Worm (Caenorhabditis elegans) whole organism, late embryonic: Measurements from ENCODE around the gene ttr-24.

ENCODE experiments used
- K09A11.1 ChIP-seq: sonication (generic microtip); optimal IDR thresholded peaks from 2 replicates; lab custom pipeline; 2017; ENCODE audit warnings: antibody characterized with exemption, mild to moderate bottlenecking, missing genetic modification characterization, missing compliant biosample characterization; ENCODE audit not compliant: insufficient read depth
- Y22D7AL.16 ChIP-seq: sonication (generic microtip); optimal IDR thresholded peaks from 2 replicates; lab custom pipeline; 2016; ENCODE audit warnings: missing genetic modification characterization, missing compliant biosample characterization
- ama-1 ChIP-seq: fragments of 150-350 bp; optimal IDR thresholded peaks from 2 replicates; lab custom pipeline; 2014
- ceh-18 ChIP-seq: sonication (generic microtip); optimal IDR thresholded peaks from 2 replicates; lab custom pipeline; 2016; ENCODE audit warnings: missing genetic modification characterization, missing compliant biosample characterization
- ceh-19 ChIP-seq: fragments of 200-800 bp; sonication (Bioruptor generic); optimal IDR thresholded peaks from 2 replicates; lab custom pipeline; 2018; ENCODE audit warnings: mild to moderate bottlenecking, missing genetic modification characterization, missing compliant biosample characterization
- ceh-31 ChIP-seq: sonication (generic microtip); optimal IDR thresholded peaks from 2 replicates; lab custom pipeline; 2016; ENCODE audit warnings: missing genetic modification characterization, missing compliant biosample characterization
- ceh-34 ChIP-seq: sonication (generic microtip); optimal IDR thresholded peaks from 2 replicates; lab custom pipeline; 2016; ENCODE audit warnings: mild to moderate bottlenecking, missing genetic modification characterization, missing compliant biosample characterization
- ceh-45 ChIP-seq: fragments of 200-800 bp; sonication (Bioruptor generic); IDR thresholded peaks from 2 replicates; pipeline ENCODE4 v1.3.6; 2022; ENCODE audit warnings: missing genetic modification reagents, missing genetic modification characterization, missing compliant biosample characterization
- ceh-9 ChIP-seq: sonication (generic microtip); optimal IDR thresholded peaks from 2 replicates; lab custom pipeline; 2016; ENCODE audit warnings: mild to moderate bottlenecking, missing genetic modification characterization, inconsistent platforms, missing compliant biosample characterization
- che-1 ChIP-seq: sonication (generic microtip); optimal IDR thresholded peaks from 2 replicates; lab custom pipeline; 2016; ENCODE audit warnings: mild to moderate bottlenecking, missing genetic modification characterization, missing compliant biosample characterization
- dve-1 ChIP-seq: sonication (generic microtip); optimal IDR thresholded peaks from 2 replicates; lab custom pipeline; 2017; ENCODE audit warnings: antibody characterized with exemption, mild to moderate bottlenecking, missing genetic modification characterization, missing compliant biosample characterization
- elt-2 ChIP-seq: sonication (generic microtip); optimal IDR thresholded peaks from 2 replicates; lab custom pipeline; 2016; ENCODE audit warnings: missing genetic modification reagents, missing genetic modification characterization, missing compliant biosample characterization
- elt-4 ChIP-seq: sonication (generic microtip); optimal IDR thresholded peaks from 2 replicates; lab custom pipeline; 2016; ENCODE audit warnings: missing genetic modification characterization, missing compliant biosample characterization
- ets-4 ChIP-seq: sonication (generic microtip); optimal IDR thresholded peaks from 2 replicates; lab custom pipeline; 2016; ENCODE audit warnings: missing genetic modification characterization, missing compliant biosample characterization
- eyg-1 ChIP-seq: sonication (generic microtip); optimal IDR thresholded peaks from 2 replicates; lab custom pipeline; 2016; ENCODE audit warnings: missing genotype, missing genetic modification characterization, missing compliant biosample characterization
- fax-1 ChIP-seq: sonication (generic microtip); optimal IDR thresholded peaks from 2 replicates; lab custom pipeline; 2016; ENCODE audit warnings: missing genotype, missing genetic modification characterization, missing compliant biosample characterization
- fkh-10 ChIP-seq: fragments of 150-350 bp; optimal IDR thresholded peaks from 2 replicates; lab custom pipeline; 2014; ENCODE audit warnings: missing biosample characterization, missing genetic modification reagents, missing genetic modification characterization
- fkh-6 ChIP-seq: sonication (generic microtip); optimal IDR thresholded peaks from 2 replicates; lab custom pipeline; 2016; ENCODE audit warnings: missing genetic modification characterization, missing compliant biosample characterization
- gmeb-2 ChIP-seq: sonication (generic microtip); optimal IDR thresholded peaks from 2 replicates; lab custom pipeline; 2016; ENCODE audit warnings: missing genetic modification characterization, inconsistent platforms, missing compliant biosample characterization
- hlh-13 ChIP-seq: fragments of 200-800 bp; sonication (Bioruptor generic); optimal IDR thresholded peaks from 2 replicates; lab custom pipeline; 2018; ENCODE audit warnings: mild to moderate bottlenecking, missing genetic modification characterization, missing compliant biosample characterization
- hlh-30 ChIP-seq: sonication (generic microtip); optimal IDR thresholded peaks from 2 replicates; lab custom pipeline; 2017; ENCODE audit warnings: antibody characterized with exemption, missing genetic modification characterization, missing compliant biosample characterization; ENCODE audit not compliant: insufficient read depth
- lin-11 ChIP-seq: fragments of 200-800 bp; sonication (Bioruptor generic); optimal IDR thresholded peaks from 2 replicates; lab custom pipeline; 2018; ENCODE audit warnings: mild to moderate bottlenecking, missing genetic modification characterization, missing compliant biosample characterization
- mec-3 ChIP-seq: sonication (generic microtip); optimal IDR thresholded peaks from 2 replicates; lab custom pipeline; 2016; ENCODE audit warnings: borderline replicate concordance, missing genetic modification characterization, missing compliant biosample characterization
- nhr-232 ChIP-seq: sonication (generic microtip); optimal IDR thresholded peaks from 2 replicates; lab custom pipeline; 2016; ENCODE audit warnings: missing genetic modification characterization, missing compliant biosample characterization
- pat-9 ChIP-seq: fragments of 200-800 bp; sonication (Bioruptor generic); optimal IDR thresholded peaks from 2 replicates; lab custom pipeline; 2018; ENCODE audit warnings: mild to moderate bottlenecking, missing genetic modification characterization, moderate library complexity, missing compliant biosample characterization
- pqm-1 ChIP-seq: sonication (generic microtip); optimal IDR thresholded peaks from 2 replicates; lab custom pipeline; 2016; ENCODE audit warnings: missing genetic modification characterization, missing compliant biosample characterization
- pros-1 ChIP-seq: fragments of 150-350 bp; optimal IDR thresholded peaks from 2 replicates; lab custom pipeline; 2014; ENCODE audit warnings: missing biosample characterization, missing genetic modification reagents, missing genetic modification characterization
- rnt-1 ChIP-seq: sonication (generic microtip); optimal IDR thresholded peaks from 2 replicates; lab custom pipeline; 2016; ENCODE audit warnings: missing genetic modification characterization, missing compliant biosample characterization
- sdc-2 ChIP-seq: sonication (generic microtip); optimal IDR thresholded peaks from 2 replicates; lab custom pipeline; 2016; ENCODE audit warnings: missing genotype, missing genetic modification characterization, missing compliant biosample characterization
- sox-2 ChIP-seq: fragments of 200-800 bp; sonication (Bioruptor generic); IDR thresholded peaks from 2 replicates; pipeline ENCODE4 v1.3.6; 2022; ENCODE audit warnings: missing genetic modification reagents, missing genetic modification characterization, missing compliant biosample characterization
- syd-9 ChIP-seq: sonication (generic microtip); optimal IDR thresholded peaks from 2 replicates; lab custom pipeline; 2016; ENCODE audit warnings: mild to moderate bottlenecking, missing genetic modification characterization, moderate library complexity, missing compliant biosample characterization
- tbx-2 ChIP-seq: sonication (generic microtip); optimal IDR thresholded peaks from 2 replicates; lab custom pipeline; 2016; ENCODE audit warnings: missing genetic modification characterization, missing compliant biosample characterization
- ttx-3 ChIP-seq: sonication (generic microtip); optimal IDR thresholded peaks from 2 replicates; lab custom pipeline; 2016; ENCODE audit warnings: missing genetic modification reagents, missing genetic modification characterization, missing compliant biosample characterization
- unc-3 ChIP-seq, 2 experiments: fragments of 200-800 bp in 1 of 2; sonication (Bioruptor generic) in 1 of 2; sonication (generic microtip) in 1 of 2; conservative IDR thresholded peaks in 1 of 2; optimal IDR thresholded peaks in 1 of 2; 2 replicates each; pipeline versions ENCODE4 v1.3.6 to Lab custom; 2016 to 2022; ENCODE audit warnings: missing compliant biosample characterization in 2 of 2, missing genetic modification characterization in 2 of 2, missing genetic modification reagents in 1 of 2
- unc-55 ChIP-seq: sonication (generic microtip); optimal IDR thresholded peaks from 2 replicates; lab custom pipeline; 2017; ENCODE audit warnings: missing biosample characterization, missing genetic modification reagents, missing genetic modification characterization
- unc-86 ChIP-seq: sonication (generic microtip); optimal IDR thresholded peaks from 2 replicates; lab custom pipeline; 2016; ENCODE audit warnings: missing genetic modification characterization, missing compliant biosample characterization
- zip-5 ChIP-seq: sonication (generic microtip); optimal IDR thresholded peaks from 2 replicates; lab custom pipeline; 2016; ENCODE audit warnings: missing genetic modification characterization, missing compliant biosample characterization

ttr-24 gene

DNA sequence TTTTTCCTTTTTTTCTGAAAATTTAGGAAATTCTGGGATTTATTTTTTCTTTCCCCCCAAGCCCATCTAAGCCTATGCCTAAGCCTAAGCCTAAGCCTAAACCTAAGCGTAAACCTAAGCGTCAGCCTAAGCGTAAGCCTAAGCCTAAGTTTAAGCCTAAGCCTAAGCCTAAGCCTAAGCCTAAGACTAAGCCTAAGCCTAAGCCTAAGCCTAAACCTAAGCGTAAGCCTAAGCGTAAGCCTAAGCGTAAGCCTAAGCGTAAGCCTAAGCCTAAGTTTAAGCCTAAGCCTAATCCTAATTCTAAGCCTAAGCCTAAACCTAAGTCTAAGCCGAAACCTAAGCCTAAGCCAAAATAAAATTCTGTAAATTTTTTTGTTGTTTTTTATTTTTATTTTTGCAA is 31.5 kb upstream of the ttr-24 start:
- TF ChIP-seq fax-1: no peak
- TF ChIP-seq dve-1 (tag; lab: Kevin White, UChicago): peak; percentile 3
- no peak for TF ChIP-seq che-1 (tag; lab: Kevin White, UChicago)
- no peak for TF ChIP-seq syd-9 (tag; lab: Kevin White, UChicago)
- TF ChIP-seq, all 69 proteins: peak for 1

- TF ChIP-seq sdc-2 (no peak), fkh-6 (no peak), zip-5 (tag; lab: Kevin White, UChicago) (no peak), sox-2 (no peak), elt-4 (tag; lab: Kevin White, UChicago) (no peak), ceh-45 (GFP tag; lab: Robert Waterston, UW) (no peak), pat-9 (tag; lab: Kevin White, UChicago) (no peak), K09A11.1 (tag; lab: Kevin White, UChicago) (no peak), pros-1 (no peak), syd-9 (tag; lab: Kevin White, UChicago) (no peak), gmeb-2 (tag; lab: Kevin White, UChicago) (no peak), unc-86 (tag; lab: Kevin White, UChicago) (no peak), tbx-2 (tag; lab: Kevin White, UChicago) (no peak), ttx-3 (tag; lab: Kevin White, UChicago) (no peak), unc-55 (GFP tag; lab: Kevin White, UChicago) (no peak)
These were observed 30.5 kb upstream of the ttr-24 start for ce11 chrV:18586954-18587353.

ce11 chrV:18585102-18585501 is 28.7 kb upstream of the ttr-24 start:
- no peak for TF ChIP-seq fkh-10 (GFP tag; lab: Kevin White, UChicago)
- no peak for TF ChIP-seq sdc-2
- TF ChIP-seq dve-1 (tag; lab: Kevin White, UChicago): no peak

ce11 chrV:18582358-18582757 is 25.9 kb upstream of the ttr-24 start, which contains the start of gene txt-14:
Gene txt-14 (plus strand): TSS chrV:18582658.
- no peak for TF ChIP-seq eyg-1 (tag; lab: Kevin White, UChicago)
- TF ChIP-seq sdc-2: no peak
- TF ChIP-seq ceh-31: no peak
- TF ChIP-seq fax-1: no peak
- no peak for TF ChIP-seq hlh-13 (GFP tag; lab: Kevin White, UChicago)
- TF ChIP-seq ceh-34: no peak
- TF ChIP-seq pqm-1 (tag; lab: Kevin White, UChicago): no peak
- TF ChIP-seq sox-2: no peak
- no peak for TF ChIP-seq pat-9 (tag; lab: Kevin White, UChicago)
- no peak for TF ChIP-seq ceh-19 (GFP tag; lab: Kevin White, UChicago)
- no peak for TF ChIP-seq ceh-18
- no peak for TF ChIP-seq elt-2 (tag; lab: Kevin White, UChicago)
- TF ChIP-seq lin-11 (tag; lab: Kevin White, UChicago): no peak
- no peak for TF ChIP-seq nhr-232
- no peak for TF ChIP-seq unc-86 (tag; lab: Kevin White, UChicago)
- TF ChIP-seq ets-4: no peak
- TF ChIP-seq syd-9 (tag; lab: Kevin White, UChicago): no peak

- no peak for TF ChIP-seq mec-3 (tag; lab: Kevin White, UChicago)
- no peak for TF ChIP-seq lin-11 (tag; lab: Kevin White, UChicago)
- TF ChIP-seq hlh-30: peak; percentile 11
- TF ChIP-seq ceh-9: no peak
- TF ChIP-seq ttx-3 (tag; lab: Kevin White, UChicago): no peak
- TF ChIP-seq unc-3 (GFP tag; conservative IDR thresholded peaks at IDR 0.05; lab: Robert Waterston, UW): no peak
- no peak for TF ChIP-seq unc-3 (tag; optimal IDR thresholded peaks at IDR 0.05; lab: Kevin White, UChicago)
- TF ChIP-seq ama-1 (lab: Kevin White, UChicago): no peak
- no peak for TF ChIP-seq Y22D7AL.16 (tag; lab: Kevin White, UChicago)
- peak; percentile 97 for TF ChIP-seq unc-55 (GFP tag; lab: Kevin White, UChicago)
- peak; percentile 67 for TF ChIP-seq ceh-18
- peak; percentile 38 for TF ChIP-seq rnt-1
- TF ChIP-seq gmeb-2 (tag; lab: Kevin White, UChicago): no peak
- TF ChIP-seq tbx-2 (tag; lab: Kevin White, UChicago): peak; percentile 15
- peak; percentile 83 for TF ChIP-seq dve-1 (tag; lab: Kevin White, UChicago)
These were observed 25.1 kb upstream of the ttr-24 start for ce11 chrV:18581393-18582113.
